Worm (Caenorhabditis elegans) whole organism, L3 larva: ENCODE data around the gene srh-194.
"Not testable (repeated sequence)": the region's sequence is repeated elsewhere in the genome, so short reads cannot be mapped to it uniquely, and the experiment has no call there.

ENCODE experiments used
- ZK546.5 ChIP-seq: sonication (generic microtip); optimal IDR thresholded peaks from 2 replicates; lab custom pipeline; 2017; ENCODE audit warnings: missing biosample characterization, missing genetic modification characterization
- aly-2 ChIP-seq: fragments of 150-350 bp; optimal IDR thresholded peaks from 2 replicates; lab custom pipeline; 2014; ENCODE audit warnings: missing biosample characterization, missing genetic modification characterization
- ama-1 ChIP-seq: fragments of 150-350 bp; optimal IDR thresholded peaks from 2 replicates; lab custom pipeline; 2018
- ceh-16 ChIP-seq: sonication (generic microtip); optimal IDR thresholded peaks from 2 replicates; lab custom pipeline; 2017; ENCODE audit warnings: missing biosample characterization, missing genetic modification characterization
- ceh-28 ChIP-seq: fragments of 150-350 bp; optimal IDR thresholded peaks from 2 replicates; lab custom pipeline; 2014; ENCODE audit warnings: missing biosample characterization, missing genetic modification reagents, missing genetic modification characterization
- ceh-82 ChIP-seq: fragments of 150-350 bp; optimal IDR thresholded peaks from 2 replicates; lab custom pipeline; 2014; ENCODE audit warnings: missing biosample characterization, missing genetic modification characterization
- ceh-9 ChIP-seq: sonication (generic microtip); optimal IDR thresholded peaks from 2 replicates; lab custom pipeline; 2018; ENCODE audit warnings: missing biosample characterization, missing genetic modification characterization
- daf-12 ChIP-seq: fragments of 150-350 bp; optimal IDR thresholded peaks from 2 replicates; lab custom pipeline; 2014; ENCODE audit warnings: missing biosample characterization, missing genetic modification reagents, missing genetic modification characterization
- egl-27 ChIP-seq: sonication (generic microtip); optimal IDR thresholded peaks from 4 replicates; lab custom pipeline; 2017; ENCODE audit warnings: missing biosample characterization, missing genetic modification reagents, missing genetic modification characterization
- egl-5 ChIP-seq: fragments of 150-350 bp; optimal IDR thresholded peaks from 2 replicates; lab custom pipeline; 2017; ENCODE audit warnings: missing biosample characterization, missing genetic modification reagents, missing genetic modification characterization, inconsistent platforms
- elt-2 ChIP-seq: sonication (generic microtip); optimal IDR thresholded peaks from 2 replicates; lab custom pipeline; 2016; ENCODE audit warnings: missing genetic modification reagents, mild to moderate bottlenecking, missing genetic modification characterization, missing compliant biosample characterization
- elt-3 ChIP-seq, 3 experiments: fragments of 150-350 bp in 1 of 3; sonication (generic microtip) in 2 of 3; optimal IDR thresholded peaks; 2 replicates in 2 of 3; 4 replicates in 1 of 3; lab custom pipeline; 2014 to 2017; ENCODE audit warnings: missing biosample characterization in 3 of 3, missing genetic modification characterization in 3 of 3
- fkh-10 ChIP-seq: sonication (generic microtip); optimal IDR thresholded peaks from 2 replicates; lab custom pipeline; 2017; ENCODE audit warnings: missing biosample characterization, missing genetic modification reagents, missing genetic modification characterization
- fkh-2 ChIP-seq: fragments of 150-350 bp; optimal IDR thresholded peaks from 2 replicates; lab custom pipeline; 2014; ENCODE audit warnings: missing biosample characterization, missing genetic modification reagents, missing genetic modification characterization
- fos-1 ChIP-seq: fragments of 150-350 bp; optimal IDR thresholded peaks from 2 replicates; lab custom pipeline; 2014; ENCODE audit warnings: missing biosample characterization, missing genetic modification characterization
- hmg-11 ChIP-seq: sonication (generic microtip); optimal IDR thresholded peaks from 2 replicates; lab custom pipeline; 2016; ENCODE audit warnings: missing genetic modification characterization, missing compliant biosample characterization
- lin-39 ChIP-seq: fragments of 150-350 bp; optimal IDR thresholded peaks from 2 replicates; lab custom pipeline; 2018; ENCODE audit warnings: missing biosample characterization, missing genetic modification reagents, missing genetic modification characterization
- lsy-12 ChIP-seq: sonication (generic microtip); optimal IDR thresholded peaks from 2 replicates; lab custom pipeline; 2016; ENCODE audit warnings: mild to moderate bottlenecking, missing genetic modification characterization, missing compliant biosample characterization
- mdl-1 ChIP-seq: fragments of 150-350 bp; optimal IDR thresholded peaks from 2 replicates; lab custom pipeline; 2014; ENCODE audit warnings: missing biosample characterization, missing genetic modification characterization
- nhr-11 ChIP-seq: fragments of 150-350 bp; optimal IDR thresholded peaks from 2 replicates; lab custom pipeline; 2014; ENCODE audit warnings: missing biosample characterization, missing genetic modification characterization
- nhr-12 ChIP-seq: fragments of 150-350 bp; optimal IDR thresholded peaks from 2 replicates; lab custom pipeline; 2014; ENCODE audit warnings: missing biosample characterization, missing genetic modification characterization
- nhr-28 ChIP-seq: fragments of 150-350 bp; optimal IDR thresholded peaks from 2 replicates; lab custom pipeline; 2014; ENCODE audit warnings: missing biosample characterization, missing genetic modification characterization
- nhr-43 ChIP-seq: sonication (generic microtip); optimal IDR thresholded peaks from 2 replicates; lab custom pipeline; 2016; ENCODE audit warnings: mild to moderate bottlenecking, missing genetic modification characterization, missing compliant biosample characterization; ENCODE audit not compliant: poor library complexity, severe bottlenecking
- nhr-67 ChIP-seq: fragments of 150-350 bp; optimal IDR thresholded peaks from 2 replicates; lab custom pipeline; 2014; ENCODE audit warnings: missing biosample characterization, missing genetic modification characterization
- nhr-76 ChIP-seq: fragments of 150-350 bp; sonication (generic microtip); optimal IDR thresholded peaks from 5 replicates; lab custom pipeline; 2014; ENCODE audit warnings: missing biosample characterization, missing genetic modification characterization
- pha-4 ChIP-seq: fragments of 150-350 bp; optimal IDR thresholded peaks from 2 replicates; lab custom pipeline; 2014; ENCODE audit warnings: missing biosample characterization, missing genetic modification reagents, missing genetic modification characterization
- pqm-1 ChIP-seq: fragments of 150-350 bp; optimal IDR thresholded peaks from 2 replicates; lab custom pipeline; 2017; ENCODE audit warnings: missing biosample characterization, missing genetic modification characterization, inconsistent platforms
- sea-2 ChIP-seq: fragments of 150-350 bp; sonication (generic microtip); optimal IDR thresholded peaks from 4 replicates; lab custom pipeline; 2014; ENCODE audit warnings: missing biosample characterization, missing genetic modification reagents, missing genetic modification characterization
- skn-1 ChIP-seq: fragments of 150-350 bp; optimal IDR thresholded peaks from 2 replicates; lab custom pipeline; 2014; ENCODE audit warnings: missing biosample characterization, missing genetic modification characterization
- snpc-4 ChIP-seq: fragments of 150-350 bp; optimal IDR thresholded peaks from 2 replicates; lab custom pipeline; 2014; ENCODE audit warnings: missing biosample characterization, missing genetic modification characterization
- tbx-2 ChIP-seq: sonication (generic microtip); optimal IDR thresholded peaks from 2 replicates; lab custom pipeline; 2016; ENCODE audit warnings: mild to moderate bottlenecking, missing genetic modification characterization, missing compliant biosample characterization
- unc-39 ChIP-seq: sonication (generic microtip); optimal IDR thresholded peaks from 4 replicates; lab custom pipeline; 2017; ENCODE audit warnings: missing biosample characterization, missing genetic modification characterization
- unc-62 ChIP-seq: fragments of 150-350 bp; sonication (generic microtip); optimal IDR thresholded peaks from 4 replicates; lab custom pipeline; 2014; ENCODE audit warnings: missing biosample characterization, missing genetic modification reagents, missing genetic modification characterization
- ztf-11 ChIP-seq: fragments of 150-350 bp; optimal IDR thresholded peaks from 2 replicates; lab custom pipeline; 2014; ENCODE audit warnings: missing biosample characterization, missing genetic modification characterization
- ztf-4 ChIP-seq: fragments of 150-350 bp; optimal IDR thresholded peaks from 2 replicates; lab custom pipeline; 2014; ENCODE audit warnings: missing biosample characterization, missing genetic modification characterization

Gene srh-194

ce11 chrV:4293425-4293824 is at the start of gene srh-194:
Gene srh-194, minus strand, starts transcription at chrV:4293525.
- not testable (repeated sequence) for TF ChIP-seq elt-2 (tag; lab: Kevin White, UChicago); elt-3 (tag; optimal IDR thresholded peaks at IDR 0.05; lab: Kevin White, UChicago); lin-39

DNA sequence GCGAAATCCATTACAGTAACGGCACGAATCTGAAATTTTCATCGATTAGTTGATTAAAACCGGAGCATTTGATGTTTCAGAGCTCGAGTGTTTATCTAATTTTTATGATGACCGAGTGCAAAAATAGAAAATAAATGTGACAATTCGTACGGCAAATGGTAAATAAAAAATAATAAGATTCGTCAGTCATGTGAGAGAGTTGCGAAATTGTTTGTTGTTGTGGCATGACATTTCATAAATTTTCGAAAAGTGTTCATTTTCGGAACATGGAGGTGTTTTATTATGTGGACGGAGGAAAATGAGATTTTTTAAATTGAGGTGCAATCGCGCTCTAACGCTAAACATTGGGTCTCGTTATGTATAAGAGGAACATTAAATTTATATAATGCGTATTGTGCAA is 48.4 kb upstream of the srh-194 start:
- no peak for TF ChIP-seq nhr-67
- TF ChIP-seq pha-4 (tag; lab: Kevin White, UChicago) = peak; percentile 27
- no peak for TF ChIP-seq fkh-2
- no peak for TF ChIP-seq sea-2 (GFP tag; lab: Kevin White, UChicago)
- no peak for TF ChIP-seq ceh-16
- no peak for TF ChIP-seq nhr-76

DNA sequence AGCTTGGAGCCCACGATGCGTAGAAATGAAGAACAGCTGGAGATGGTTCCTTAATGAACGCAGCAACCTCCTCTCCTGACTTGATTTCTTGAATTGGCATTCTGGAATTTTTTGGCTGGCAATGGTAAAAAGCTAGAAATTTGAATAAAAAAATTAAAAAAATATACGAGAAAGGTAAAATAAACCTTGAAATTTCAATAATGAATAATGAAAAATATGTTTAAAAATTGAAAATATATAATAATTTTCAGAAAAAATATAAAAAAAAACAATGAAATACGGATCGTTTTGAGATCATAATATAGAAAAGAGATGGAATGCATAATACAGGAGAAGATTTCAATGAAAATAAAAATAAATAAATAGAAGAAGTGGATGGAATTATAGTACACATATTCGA is 47.9 kb upstream of the srh-194 start, which contains the start of gene glrx-3:
glrx-3 (minus strand) TSS at position 101 of the 400 bp plus-strand sequence.
- TF ChIP-seq ztf-11 (tag; lab: Kevin White, UChicago) (no peak), ceh-28 (tag; lab: Kevin White, UChicago) (no peak), nhr-28 (tag; lab: Kevin White, UChicago) (no peak), ZK546.5 (tag; lab: Kevin White, UChicago) (no peak), ceh-82 (tag; lab: Kevin White, UChicago) (no peak), lsy-12 (tag; lab: Kevin White, UChicago) (no peak), egl-5 (tag; lab: Kevin White, UChicago) (no peak), ztf-4 (no peak), fos-1 (no peak), daf-12 (tag; lab: Kevin White, UChicago) (no peak), nhr-11 (tag; lab: Kevin White, UChicago) (no peak), fkh-10 (GFP tag; lab: Kevin White, UChicago) (no peak), egl-27 (tag; lab: Kevin White, UChicago) (no peak), nhr-12 (tag; lab: Kevin White, UChicago) (no peak), hmg-11 (tag; lab: Kevin White, UChicago) (no peak), unc-62 (GFP tag; lab: Kevin White, UChicago) (no peak), elt-2 (tag; lab: Kevin White, UChicago) (no peak), nhr-76 (no peak), ceh-16 (no peak)
- TF ChIP-seq, all 47 proteins: peak for 0

DNA sequence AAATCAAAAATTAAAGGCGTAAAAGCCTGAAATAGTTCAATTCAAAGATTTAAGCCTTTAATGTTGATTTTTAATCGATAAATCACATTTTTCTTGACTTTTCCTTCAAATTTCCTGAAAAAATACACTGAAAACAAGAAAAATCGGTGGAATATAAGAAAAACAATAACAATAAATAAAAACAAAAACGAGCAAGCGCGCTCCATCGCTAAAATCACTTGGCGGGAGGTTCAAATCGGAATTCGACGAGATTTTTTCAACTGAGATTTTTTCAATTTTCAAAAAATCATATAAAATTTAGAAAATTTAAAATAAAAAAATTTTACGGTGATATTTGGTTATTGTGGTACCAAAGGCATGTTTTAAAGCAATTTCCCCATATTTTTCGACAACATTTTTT is 46.2 kb upstream of the srh-194 start:
- TF ChIP-seq skn-1 (tag; lab: Kevin White, UChicago) (no peak), elt-2 (tag; lab: Kevin White, UChicago) (no peak), unc-39 (tag; lab: Kevin White, UChicago) (no peak), tbx-2 (tag; lab: Kevin White, UChicago) (no peak), nhr-43 (no peak), snpc-4 (no peak), ceh-9 (tag; lab: Kevin White, UChicago) (no peak), aly-2 (no peak), ama-1 (lab: Kevin White, UChicago) (no peak), pqm-1 (tag; lab: Kevin White, UChicago) (no peak), sea-2 (GFP tag; lab: Kevin White, UChicago) (no peak), elt-3 (tag; optimal IDR thresholded peaks at IDR 0.05; lab: Kevin White, UChicago) (no peak), lin-39 (no peak)

ce11 chrV:4336462-4336861 is 43.1 kb upstream of the srh-194 start, which contains the start of gene irld-1:
Gene irld-1, plus strand, starts transcription at chrV:4336762.
- TF ChIP-seq nhr-67; mdl-1 (tag; lab: Kevin White, UChicago); daf-12 (tag; lab: Kevin White, UChicago): not testable (repeated sequence)
